Fruit fly (Drosophila melanogaster): ENCODE results near the gene Osi17.

- TF ChIP-seq CTCF (optimal IDR thresholded peaks at IDR 0.05): no peak
- no peak for TF ChIP-seq CG8478 (optimal IDR thresholded peaks at IDR 0.05)
These were observed 64.4 kb downstream of the Osi17 start, which contains the start of gene CRAT for dm6 chr3R:6375944-6376343.
